Worm (Caenorhabditis elegans) whole organism, L3 larva: ENCODE data around the gene B0334.10.

Experiments
- R02D3.7 ChIP-seq: fragments of 150-350 bp; optimal IDR thresholded peaks from 2 replicates; lab custom pipeline; 2014; ENCODE audit warnings: missing biosample characterization, missing genetic modification characterization
- ZK546.5 ChIP-seq: sonication (generic microtip); optimal IDR thresholded peaks from 2 replicates; lab custom pipeline; 2017; ENCODE audit warnings: missing biosample characterization, missing genetic modification characterization
- aly-2 ChIP-seq: fragments of 150-350 bp; optimal IDR thresholded peaks from 2 replicates; lab custom pipeline; 2014; ENCODE audit warnings: missing biosample characterization, missing genetic modification characterization
- ama-1 ChIP-seq: fragments of 150-350 bp; optimal IDR thresholded peaks from 2 replicates; lab custom pipeline; 2018
- ceh-16 ChIP-seq: sonication (generic microtip); optimal IDR thresholded peaks from 2 replicates; lab custom pipeline; 2017; ENCODE audit warnings: missing biosample characterization, missing genetic modification characterization
- ceh-28 ChIP-seq: fragments of 150-350 bp; optimal IDR thresholded peaks from 2 replicates; lab custom pipeline; 2014; ENCODE audit warnings: missing biosample characterization, missing genetic modification reagents, missing genetic modification characterization
- ceh-82 ChIP-seq: fragments of 150-350 bp; optimal IDR thresholded peaks from 2 replicates; lab custom pipeline; 2014; ENCODE audit warnings: missing biosample characterization, missing genetic modification characterization
- ceh-9 ChIP-seq: sonication (generic microtip); optimal IDR thresholded peaks from 2 replicates; lab custom pipeline; 2018; ENCODE audit warnings: missing biosample characterization, missing genetic modification characterization
- daf-12 ChIP-seq: fragments of 150-350 bp; optimal IDR thresholded peaks from 2 replicates; lab custom pipeline; 2014; ENCODE audit warnings: missing biosample characterization, missing genetic modification reagents, missing genetic modification characterization
- egl-27 ChIP-seq: sonication (generic microtip); optimal IDR thresholded peaks from 4 replicates; lab custom pipeline; 2017; ENCODE audit warnings: missing biosample characterization, missing genetic modification reagents, missing genetic modification characterization
- egl-5 ChIP-seq: fragments of 150-350 bp; optimal IDR thresholded peaks from 2 replicates; lab custom pipeline; 2017; ENCODE audit warnings: missing biosample characterization, missing genetic modification reagents, missing genetic modification characterization, inconsistent platforms
- elt-1 ChIP-seq: fragments of 150-350 bp; optimal IDR thresholded peaks from 2 replicates; lab custom pipeline; 2014; ENCODE audit warnings: missing biosample characterization, missing genetic modification characterization
- elt-2 ChIP-seq: sonication (generic microtip); optimal IDR thresholded peaks from 2 replicates; lab custom pipeline; 2016; ENCODE audit warnings: missing genetic modification reagents, mild to moderate bottlenecking, missing genetic modification characterization, missing compliant biosample characterization
- elt-3 ChIP-seq, 3 experiments: fragments of 150-350 bp in 1 of 3; sonication (generic microtip) in 2 of 3; optimal IDR thresholded peaks; 2 replicates in 2 of 3; 4 replicates in 1 of 3; lab custom pipeline; 2014 to 2017; ENCODE audit warnings: missing biosample characterization in 3 of 3, missing genetic modification characterization in 3 of 3
- eor-1 ChIP-seq, 2 experiments: fragments of 150-350 bp; optimal IDR thresholded peaks; 2 replicates each; lab custom pipeline; 2014 to 2018; ENCODE audit warnings: missing biosample characterization in 2 of 2, missing genetic modification characterization in 2 of 2
- fkh-10 ChIP-seq: sonication (generic microtip); optimal IDR thresholded peaks from 2 replicates; lab custom pipeline; 2017; ENCODE audit warnings: missing biosample characterization, missing genetic modification reagents, missing genetic modification characterization
- fkh-2 ChIP-seq: fragments of 150-350 bp; optimal IDR thresholded peaks from 2 replicates; lab custom pipeline; 2014; ENCODE audit warnings: missing biosample characterization, missing genetic modification reagents, missing genetic modification characterization
- jun-1 ChIP-seq: fragments of 150-350 bp; optimal IDR thresholded peaks from 2 replicates; lab custom pipeline; 2014; ENCODE audit warnings: missing biosample characterization, missing genetic modification reagents, missing genetic modification characterization
- lin-15B ChIP-seq: fragments of 150-350 bp; optimal IDR thresholded peaks from 2 replicates; lab custom pipeline; 2014; ENCODE audit warnings: missing biosample characterization, missing genetic modification characterization
- lin-39 ChIP-seq: fragments of 150-350 bp; optimal IDR thresholded peaks from 2 replicates; lab custom pipeline; 2018; ENCODE audit warnings: missing biosample characterization, missing genetic modification reagents, missing genetic modification characterization
- lsy-12 ChIP-seq: sonication (generic microtip); optimal IDR thresholded peaks from 2 replicates; lab custom pipeline; 2016; ENCODE audit warnings: mild to moderate bottlenecking, missing genetic modification characterization, missing compliant biosample characterization
- mdl-1 ChIP-seq: fragments of 150-350 bp; optimal IDR thresholded peaks from 2 replicates; lab custom pipeline; 2014; ENCODE audit warnings: missing biosample characterization, missing genetic modification characterization
- mml-1 ChIP-seq: fragments of 150-350 bp; sonication (generic microtip); optimal IDR thresholded peaks from 3 replicates; lab custom pipeline; 2014; ENCODE audit warnings: missing biosample characterization, missing genetic modification characterization
- nfya-1 ChIP-seq: sonication (generic microtip); optimal IDR thresholded peaks from 2 replicates; lab custom pipeline; 2017; ENCODE audit warnings: missing genetic modification characterization, mild to moderate bottlenecking, missing compliant biosample characterization, antibody characterized with exemption, moderate library complexity; ENCODE audit not compliant: insufficient read depth
- nhr-11 ChIP-seq: fragments of 150-350 bp; optimal IDR thresholded peaks from 2 replicates; lab custom pipeline; 2014; ENCODE audit warnings: missing biosample characterization, missing genetic modification characterization
- nhr-12 ChIP-seq: fragments of 150-350 bp; optimal IDR thresholded peaks from 2 replicates; lab custom pipeline; 2014; ENCODE audit warnings: missing biosample characterization, missing genetic modification characterization
- nhr-23 ChIP-seq: fragments of 150-350 bp; optimal IDR thresholded peaks from 2 replicates; lab custom pipeline; 2014; ENCODE audit warnings: missing biosample characterization, missing genetic modification reagents, missing genetic modification characterization
- nhr-237 ChIP-seq: fragments of 150-350 bp; optimal IDR thresholded peaks from 2 replicates; lab custom pipeline; 2014; ENCODE audit warnings: missing biosample characterization, missing genetic modification characterization
- nhr-25 ChIP-seq: sonication (generic microtip); optimal IDR thresholded peaks from 2 replicates; lab custom pipeline; 2017; ENCODE audit warnings: missing biosample characterization, missing genetic modification characterization
- nhr-28 ChIP-seq: fragments of 150-350 bp; optimal IDR thresholded peaks from 2 replicates; lab custom pipeline; 2014; ENCODE audit warnings: missing biosample characterization, missing genetic modification characterization
- pha-4 ChIP-seq: fragments of 150-350 bp; optimal IDR thresholded peaks from 2 replicates; lab custom pipeline; 2014; ENCODE audit warnings: missing biosample characterization, missing genetic modification reagents, missing genetic modification characterization
- pqm-1 ChIP-seq: fragments of 150-350 bp; optimal IDR thresholded peaks from 2 replicates; lab custom pipeline; 2017; ENCODE audit warnings: missing biosample characterization, missing genetic modification characterization, inconsistent platforms
- sea-2 ChIP-seq: fragments of 150-350 bp; sonication (generic microtip); optimal IDR thresholded peaks from 4 replicates; lab custom pipeline; 2014; ENCODE audit warnings: missing biosample characterization, missing genetic modification reagents, missing genetic modification characterization
- skn-1 ChIP-seq: fragments of 150-350 bp; optimal IDR thresholded peaks from 2 replicates; lab custom pipeline; 2014; ENCODE audit warnings: missing biosample characterization, missing genetic modification characterization
- snpc-4 ChIP-seq: fragments of 150-350 bp; optimal IDR thresholded peaks from 2 replicates; lab custom pipeline; 2014; ENCODE audit warnings: missing biosample characterization, missing genetic modification characterization
- tbx-2 ChIP-seq: sonication (generic microtip); optimal IDR thresholded peaks from 2 replicates; lab custom pipeline; 2016; ENCODE audit warnings: mild to moderate bottlenecking, missing genetic modification characterization, missing compliant biosample characterization
- unc-39 ChIP-seq: sonication (generic microtip); optimal IDR thresholded peaks from 4 replicates; lab custom pipeline; 2017; ENCODE audit warnings: missing biosample characterization, missing genetic modification characterization
- unc-62 ChIP-seq: fragments of 150-350 bp; sonication (generic microtip); optimal IDR thresholded peaks from 4 replicates; lab custom pipeline; 2014; ENCODE audit warnings: missing biosample characterization, missing genetic modification reagents, missing genetic modification characterization
- zag-1 ChIP-seq: fragments of 150-350 bp; optimal IDR thresholded peaks from 2 replicates; lab custom pipeline; 2014; ENCODE audit warnings: missing biosample characterization, missing genetic modification characterization

Gene B0334.10

DNA sequence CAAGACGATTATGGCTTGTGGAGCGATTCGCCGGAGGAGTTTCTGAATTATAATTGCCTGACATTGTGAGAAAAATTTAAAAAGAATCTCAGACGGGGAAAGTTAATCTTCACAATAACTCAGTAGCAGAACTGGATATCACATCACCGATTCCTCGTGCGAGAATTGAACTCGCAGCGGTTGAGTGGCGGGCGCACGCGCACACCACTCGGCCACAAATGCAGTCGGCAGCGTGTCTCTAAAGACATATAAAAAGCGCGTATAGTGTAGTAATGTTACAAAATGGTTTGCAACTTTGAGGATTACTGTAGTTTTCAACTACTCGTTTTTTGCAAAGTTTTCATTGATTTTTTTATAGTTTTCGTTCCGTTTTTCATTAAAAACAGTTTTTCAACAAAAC is 33.7 kb upstream of the B0334.10 start (continued):
- peak; percentile 36 for TF ChIP-seq nhr-23 (tag; lab: Kevin White, UChicago)
- no peak for TF ChIP-seq fkh-10
- no peak for TF ChIP-seq nhr-28 (tag; lab: Kevin White, UChicago)
- TF ChIP-seq tbx-2 = peak; percentile 47
- TF ChIP-seq unc-62 (GFP tag; lab: Kevin White, UChicago) = no peak
- no peak for TF ChIP-seq ceh-82
- TF ChIP-seq pha-4 = no peak
- no peak for TF ChIP-seq eor-1 (tag; optimal IDR thresholded peaks at IDR 0.05; lab: Kevin White, UChicago)
- TF ChIP-seq elt-2 = peak; percentile 54
- TF ChIP-seq elt-3 (tag; optimal IDR thresholded peaks at IDR 0.05; lab: Kevin White, UChicago) = no peak
- TF ChIP-seq ceh-28 (tag; lab: Kevin White, UChicago) = no peak

ce11 chrII:11485200-11485599 is 33.1 kb upstream of the B0334.10 start, which contains the start of gene twk-5:
Gene twk-5, minus strand, starts transcription at chrII:11485300.
- no peak for TF ChIP-seq mml-1
- TF ChIP-seq unc-62 (GFP tag; lab: Kevin White, UChicago) = no peak
- peak; percentile 39 for TF ChIP-seq ama-1 (lab: Kevin White, UChicago)
- no peak for TF ChIP-seq ceh-16 (tag; lab: Kevin White, UChicago)
- TF ChIP-seq sea-2 (GFP tag; lab: Kevin White, UChicago) = no peak
- TF ChIP-seq nhr-11 (tag; lab: Kevin White, UChicago) = no peak
- TF ChIP-seq daf-12 (tag; lab: Kevin White, UChicago) = no peak
- no peak for TF ChIP-seq egl-27 (tag; lab: Kevin White, UChicago)

DNA sequence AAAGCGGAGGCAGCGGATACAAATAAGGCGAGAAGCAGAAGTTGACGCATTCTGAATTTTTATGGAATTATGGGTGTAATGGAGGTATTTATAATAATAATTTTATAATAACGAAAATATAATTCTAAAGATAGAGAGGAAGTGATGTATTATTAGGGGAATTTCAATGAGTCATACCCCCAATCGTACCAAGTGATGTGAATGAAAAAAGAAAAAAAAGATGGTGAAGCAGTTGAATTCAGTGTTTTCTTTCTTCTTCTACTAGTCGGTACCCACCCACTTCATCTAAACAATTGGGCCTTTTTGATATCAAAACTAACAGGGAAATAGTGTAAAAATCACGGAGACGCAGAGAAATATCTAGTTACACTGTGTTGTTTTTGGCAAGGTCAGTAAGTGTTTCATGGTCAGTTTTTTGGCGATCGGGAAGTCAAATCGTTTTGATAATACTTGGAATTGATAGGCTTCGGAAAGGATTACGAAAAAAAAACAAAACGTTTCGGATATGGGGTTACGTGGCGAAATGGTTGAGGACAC is 31.5 kb upstream of the B0334.10 start, which contains the start of gene ttr-18:
ttr-18 (minus strand) TSS at position 51 of the 537 bp plus-strand sequence.
- TF ChIP-seq pha-4 (no peak), nhr-23 (tag; lab: Kevin White, UChicago) (peak; percentile 4), nhr-25 (tag; lab: Kevin White, UChicago) (peak; percentile 37), egl-27 (tag; lab: Kevin White, UChicago) (peak; percentile 12)

DNA sequence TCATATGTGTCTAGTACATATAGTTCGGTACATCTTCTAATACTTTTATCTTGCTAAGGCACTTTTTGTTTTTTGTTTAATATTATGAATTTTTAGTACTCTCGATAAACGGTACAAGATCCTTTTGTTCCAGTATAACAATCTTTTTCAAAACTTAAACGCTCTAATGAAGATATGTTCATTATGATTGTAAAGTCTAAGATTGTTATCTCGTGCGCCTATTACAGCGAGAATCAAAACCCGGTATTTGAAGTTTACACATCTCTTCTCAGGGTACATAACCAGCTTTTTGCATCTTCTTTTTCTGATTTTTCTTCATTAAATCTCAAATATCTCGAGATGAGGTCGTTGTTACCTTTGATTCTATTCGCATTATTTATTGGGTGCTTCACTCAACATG is 30.3 kb upstream of the B0334.10 start, which contains the start of gene B0334.13:
B0334.13 (plus strand) TSS at position 301 of the 400 bp plus-strand sequence.
- no peak for TF ChIP-seq elt-3 (tag; optimal IDR thresholded peaks at IDR 0.05; lab: Kevin White, UChicago)
- TF ChIP-seq nhr-25 (tag; lab: Kevin White, UChicago) = peak; percentile 43
- peak; percentile 13 for TF ChIP-seq elt-1 (tag; lab: Kevin White, UChicago)
- TF ChIP-seq mml-1 = no peak
- no peak for TF ChIP-seq mdl-1 (tag; lab: Kevin White, UChicago)
- TF ChIP-seq R02D3.7 = no peak

DNA sequence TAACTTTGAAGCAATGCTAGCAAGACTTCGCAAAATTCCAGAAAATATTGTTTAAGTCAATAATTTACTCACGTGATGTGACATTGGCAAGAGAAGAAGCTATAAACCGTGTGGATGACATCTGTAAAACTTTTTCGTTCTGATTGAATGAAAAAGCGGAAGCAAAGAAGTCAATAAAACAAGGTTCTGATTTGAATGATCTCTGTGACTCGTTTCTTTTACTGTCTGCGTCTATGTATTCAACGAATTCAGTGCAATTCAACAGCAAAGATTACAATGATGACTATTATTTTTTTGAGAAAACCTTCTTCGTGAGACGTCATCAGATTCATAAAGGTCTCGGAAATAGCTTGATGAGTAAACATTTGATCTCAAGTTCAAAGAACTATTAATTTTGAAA is 25.4 kb upstream of the B0334.10 start, which contains the start of gene hacl-1:
hacl-1 (minus strand) TSS at position 121 of the 400 bp plus-strand sequence.
- TF ChIP-seq mml-1 (no peak), pqm-1 (tag; lab: Kevin White, UChicago) (peak; percentile 62), ZK546.5 (tag; lab: Kevin White, UChicago) (no peak), nhr-25 (tag; lab: Kevin White, UChicago) (peak; percentile 87), unc-62 (GFP tag; lab: Kevin White, UChicago) (no peak), fkh-2 (tag; lab: Kevin White, UChicago) (no peak), fkh-10 (no peak), ama-1 (lab: Kevin White, UChicago) (no peak), jun-1 (peak; percentile 4), lin-15B (tag; lab: Kevin White, UChicago) (no peak), daf-12 (tag; lab: Kevin White, UChicago) (no peak), nhr-23 (tag; lab: Kevin White, UChicago) (peak; percentile 38), skn-1 (tag; lab: Kevin White, UChicago) (no peak), zag-1 (tag; lab: Kevin White, UChicago) (no peak), snpc-4 (tag; lab: Kevin White, UChicago) (no peak), ceh-82 (no peak), egl-5 (no peak), lin-39 (tag; lab: Kevin White, UChicago) (no peak), nhr-237 (tag; lab: Kevin White, UChicago) (no peak), mdl-1 (tag; lab: Kevin White, UChicago) (no peak), eor-1 (tag; optimal IDR thresholded peaks at IDR 0.05; lab: Kevin White, UChicago) (no peak), ceh-16 (tag; lab: Kevin White, UChicago) (no peak), ceh-28 (tag; lab: Kevin White, UChicago) (peak; percentile 9), unc-39 (no peak), tbx-2 (no peak), lsy-12 (tag; lab: Kevin White, UChicago) (peak; percentile 7), sea-2 (GFP tag; lab: Kevin White, UChicago) (no peak), pha-4 (no peak), egl-27 (tag; lab: Kevin White, UChicago) (no peak), elt-3 (tag; optimal IDR thresholded peaks at IDR 0.05; lab: Kevin White, UChicago) (no peak), ceh-9 (no peak), nfya-1 (tag; lab: Kevin White, UChicago) (peak; percentile 1), nhr-12 (no peak), aly-2 (no peak)
